Fruit fly (Drosophila melanogaster): ENCODE measurements around the gene CG1486.

CG1486 gene

DNA sequence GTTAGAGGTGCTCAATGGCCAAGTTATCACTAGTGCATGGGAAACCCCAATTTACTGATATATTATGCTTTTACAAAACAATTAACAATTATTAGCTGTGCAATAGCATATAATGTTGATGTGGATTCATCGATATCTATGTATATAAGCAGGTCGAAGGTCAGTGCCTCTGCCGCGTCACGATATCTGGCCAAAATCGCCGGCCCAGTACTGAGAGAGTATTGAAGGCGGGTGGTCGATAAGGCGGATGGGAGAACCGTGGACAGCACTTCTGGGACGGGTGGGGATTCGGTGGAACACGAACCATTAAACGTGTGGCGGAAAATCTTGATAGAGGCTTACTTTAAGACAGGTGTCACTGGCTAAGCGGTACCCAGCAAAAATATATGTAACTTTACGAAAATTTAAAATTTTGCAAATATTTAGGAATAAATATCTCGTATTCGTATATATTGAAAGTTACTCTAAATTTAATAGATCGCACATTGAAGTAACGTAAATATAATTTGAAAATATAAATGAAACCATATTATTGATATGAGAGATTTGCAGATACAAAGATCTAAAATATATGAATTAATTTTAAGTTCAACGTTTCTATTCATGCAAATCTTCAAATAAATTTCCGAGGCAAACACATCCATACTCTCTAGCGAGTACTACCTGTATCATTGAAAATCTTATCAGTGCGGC, 1.4 kb upstream of the CG1486 start (continued):
- TF ChIP-seq Adf1 (GFP tag; IDR thresholded peaks at IDR 0.05) (peak; percentile 41; the same call in 1 of the 2 replicates), vfl (GFP tag; optimal IDR thresholded peaks at IDR 0.05) (no peak), CG15696 (tag; optimal IDR thresholded peaks at IDR 0.05) (peak; percentile 40), CG6654 (GFP tag; optimal IDR thresholded peaks at IDR 0.05) (peak; percentile 19), Hr78 (GFP tag; optimal IDR thresholded peaks at IDR 0.05) (peak in 1 of 2 experiments; percentile 88), lab (GFP tag; optimal IDR thresholded peaks at IDR 0.05) (peak; percentile 71), lmd (GFP tag; IDR thresholded peaks at IDR 0.05) (peak; percentile 54), CG6683 (GFP tag; optimal IDR thresholded peaks at IDR 0.05) (peak; percentile 66), CG31441 (GFP tag; IDR thresholded peaks at IDR 0.05) (peak; percentile 81), gce (GFP tag; IDR thresholded peaks at IDR 0.05) (no peak), BtbVII (GFP tag; optimal IDR thresholded peaks at IDR 0.05) (peak; percentile 51), CG1233 (GFP tag; optimal IDR thresholded peaks at IDR 0.05) (peak; percentile 56), CG6765 (GFP tag; optimal IDR thresholded peaks at IDR 0.05) (peak; percentile 36), Nf-YC (tag; optimal IDR thresholded peaks at IDR 0.05) (peak; percentile 65), CG17829 (tag; optimal IDR thresholded peaks at IDR 0.05) (peak; percentile 56), CG14710 (tag; optimal IDR thresholded peaks at IDR 0.05) (peak; percentile 49), caup (GFP tag; optimal IDR thresholded peaks at IDR 0.05; ENCODE audit: severe bottlenecking) (peak; percentile 46), ttk (GFP tag; IDR thresholded peaks at IDR 0.05) (peak; percentile 33; the same call in 1 of the 2 replicates), HmgZ (tag; optimal IDR thresholded peaks at IDR 0.05) (peak; percentile 3), grau (tag; optimal IDR thresholded peaks at IDR 0.05) (peak; percentile 78), CG30403 (GFP tag; optimal IDR thresholded peaks at IDR 0.05) (peak; percentile 12), CG9215 (GFP tag; IDR thresholded peaks at IDR 0.05) (peak; percentile 53), CG2678 (tag; optimal IDR thresholded peaks at IDR 0.05) (peak; percentile 82), CG18599 (GFP tag; optimal IDR thresholded peaks at IDR 0.05) (peak; percentile 83), Aef1 (GFP tag; IDR thresholded peaks at IDR 0.05) (0 out of 3 replicates have a peak, but pooled peaks have one; percentile 27), CG14441 (GFP tag; IDR thresholded peaks at IDR 0.05) (peak; percentile 25; the same call in 1 of the 2 replicates), HLH3B (GFP tag; IDR thresholded peaks at IDR 0.05) (0 out of 2 replicates have a peak, but pooled peaks have one; percentile 5), CG31224 (GFP tag; IDR thresholded peaks at IDR 0.05) (0 out of 2 replicates have a peak, but pooled peaks have one; percentile 24), Bgb (GFP tag; IDR thresholded peaks at IDR 0.05; ENCODE audit: partially characterized antibody) (no peak), Bteb2 (GFP tag; optimal IDR thresholded peaks at IDR 0.05) (no peak), sima (GFP tag; optimal IDR thresholded peaks at IDR 0.05) (no peak), exex (tag; optimal IDR thresholded peaks at IDR 0.05) (peak; percentile 67), kah (GFP tag; optimal IDR thresholded peaks at IDR 0.05) (peak; percentile 20)

DNA sequence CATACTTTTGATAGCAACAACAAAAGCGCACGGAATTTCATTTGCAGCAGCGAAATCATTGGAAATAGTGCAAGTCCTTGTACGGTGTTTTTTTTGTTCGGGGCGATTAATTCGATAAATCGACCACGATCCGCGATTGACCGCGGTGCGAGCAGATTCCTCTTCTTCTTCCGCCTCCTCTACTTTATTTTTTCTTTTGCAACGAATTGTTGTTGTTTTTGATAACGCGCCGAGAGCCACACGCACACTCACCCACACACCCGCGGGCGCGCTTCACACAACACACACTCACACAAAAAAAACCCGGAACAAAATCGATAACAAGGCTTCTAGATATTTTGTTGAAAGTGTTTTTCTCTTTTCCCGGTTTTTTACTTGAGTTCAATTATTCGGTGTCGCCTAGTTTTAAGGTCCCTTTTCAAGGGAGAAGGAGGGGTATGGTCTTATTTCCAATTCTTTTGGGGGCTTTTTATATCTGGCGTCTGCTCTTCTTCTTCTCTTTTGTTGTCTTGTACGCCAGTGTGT, 613 bp upstream of the CG1486 start:
- TF ChIP-seq Eip74EF (GFP tag; optimal IDR thresholded peaks at IDR 0.05): peak in 1 of 2 experiments; percentile 66
- TF ChIP-seq crol (GFP tag; IDR thresholded peaks at IDR 0.05): 0 out of 2 replicates have a peak, but pooled peaks have one; percentile 12
- TF ChIP-seq HLH4C (GFP tag; IDR thresholded peaks at IDR 0.05; ENCODE audit: partially characterized antibody): no peak
- peak; percentile 82 for TF ChIP-seq CG17385 (GFP tag; optimal IDR thresholded peaks at IDR 0.05)
- TF ChIP-seq run (tag; optimal IDR thresholded peaks at IDR 0.05): no peak
- peak in 1 of 3 experiments; percentile 5 for TF ChIP-seq lola (GFP tag; optimal IDR thresholded peaks at IDR 0.05)
- no peak for TF ChIP-seq bcd (GFP tag; optimal IDR thresholded peaks at IDR 0.05)
- TF ChIP-seq nom (GFP tag; optimal IDR thresholded peaks at IDR 0.05): peak; percentile 4
- TF ChIP-seq Dref (GFP tag; IDR thresholded peaks at IDR 0.05): peak; percentile 45
- 0 out of 4 replicates have a peak, but pooled peaks have one; percentile 23 for TF ChIP-seq chinmo (GFP tag; IDR thresholded peaks at IDR 0.05; ENCODE audit: partially characterized antibody)
- TF ChIP-seq cg (GFP tag; optimal IDR thresholded peaks at IDR 0.05): peak; percentile 70
- TF ChIP-seq sqz (GFP tag; optimal IDR thresholded peaks at IDR 0.05): peak; percentile 21
- peak; percentile 81 for TF ChIP-seq onecut (GFP tag; IDR thresholded peaks at IDR 0.05)
- TF ChIP-seq Doc3 (GFP tag; IDR thresholded peaks at IDR 0.05; ENCODE audit: partially characterized antibody): no peak
- TF ChIP-seq CG4360 (GFP tag; IDR thresholded peaks at IDR 0.05): peak; percentile 79
